Fruit fly (Drosophila melanogaster) whole organism, prepupa: Measurements from ENCODE around the gene CG6495.

ENCODE experiments used
- Blimp-1 ChIP-seq: fragments of 200-800 bp; sonication (Bioruptor generic); optimal IDR thresholded peaks from 3 replicates; lab custom pipeline; 2017; ENCODE audit warnings: missing biosample characterization, missing genetic modification characterization, mild to moderate bottlenecking, moderate library complexity, missing genetic modification reagents
- CG10631 ChIP-seq: fragments of 200-800 bp; sonication (Bioruptor generic); optimal IDR thresholded peaks from 2 replicates; lab custom pipeline; 2016; ENCODE audit warnings: missing biosample characterization, missing genetic modification characterization
- CG10669 ChIP-seq: fragments of 200-800 bp; sonication (Bioruptor generic); optimal IDR thresholded peaks from 3 replicates; lab custom pipeline; 2018; ENCODE audit warnings: missing biosample characterization, mild to moderate bottlenecking, missing genetic modification characterization, moderate library complexity
- CG11294 ChIP-seq: fragments of 200-800 bp; sonication (Bioruptor generic); IDR thresholded peaks from 2 replicates; pipeline ENCODE4 v1.3.6; 2022; ENCODE audit warnings: missing biosample characterization, missing genetic modification characterization
- CG11762 ChIP-seq: fragments of 200-800 bp; sonication (Bioruptor generic); optimal IDR thresholded peaks from 3 replicates; lab custom pipeline; 2016; ENCODE audit warnings: missing biosample characterization, missing genetic modification characterization; ENCODE audit not compliant: insufficient read depth
- CG15336 ChIP-seq: fragments of 200-800 bp; sonication (Bioruptor generic); IDR thresholded peaks from 2 replicates; pipeline ENCODE4 v1.3.6; 2022; ENCODE audit warnings: missing biosample characterization, missing genetic modification characterization
- CG31627 ChIP-seq: fragments of 200-800 bp; sonication (Bioruptor generic); optimal IDR thresholded peaks from 3 replicates; lab custom pipeline; 2016; ENCODE audit warnings: missing biosample characterization, missing genetic modification characterization
- CG32006 ChIP-seq: fragments of 200-800 bp; sonication (Bioruptor generic); optimal IDR thresholded peaks from 3 replicates; lab custom pipeline; 2017; ENCODE audit warnings: missing biosample characterization, mild to moderate bottlenecking, missing genetic modification characterization
- CG3919 ChIP-seq: fragments of 200-800 bp; sonication (Bioruptor generic); optimal IDR thresholded peaks from 3 replicates; lab custom pipeline; 2016; ENCODE audit warnings: missing biosample characterization, missing genetic modification characterization
- CG4318 ChIP-seq: fragments of 200-800 bp; sonication (Bioruptor generic); optimal IDR thresholded peaks from 3 replicates; lab custom pipeline; 2017; ENCODE audit warnings: missing biosample characterization, mild to moderate bottlenecking, missing genetic modification characterization
- CG6163 ChIP-seq: fragments of 200-800 bp; sonication (Bioruptor generic); IDR thresholded peaks from 3 replicates; pipeline ENCODE4 v1.3.6; 2022; ENCODE audit warnings: missing biosample characterization, missing genetic modification characterization
- CG6276 ChIP-seq: fragments of 200-800 bp; sonication (Bioruptor generic); optimal IDR thresholded peaks from 2 replicates; lab custom pipeline; 2017; ENCODE audit warnings: missing biosample characterization, mild to moderate bottlenecking, missing genetic modification characterization
- CG6792 ChIP-seq: fragments of 200-800 bp; sonication (Bioruptor generic); optimal IDR thresholded peaks from 3 replicates; lab custom pipeline; 2016; ENCODE audit warnings: missing biosample characterization, missing genetic modification characterization
- CG6808 ChIP-seq: fragments of 200-800 bp; sonication (Bioruptor generic); optimal IDR thresholded peaks from 3 replicates; lab custom pipeline; 2017; ENCODE audit warnings: missing biosample characterization, missing genetic modification characterization, mild to moderate bottlenecking, moderate library complexity, missing genetic modification reagents
- CG7368 ChIP-seq: fragments of 200-800 bp; sonication (Bioruptor generic); optimal IDR thresholded peaks from 3 replicates; lab custom pipeline; 2016; ENCODE audit warnings: missing biosample characterization, missing genetic modification characterization
- CG8119 ChIP-seq: fragments of 200-800 bp; sonication (Bioruptor generic); IDR thresholded peaks from 3 replicates; pipeline ENCODE4 v1.3.6; 2022; ENCODE audit warnings: missing biosample characterization, missing genetic modification characterization
- CG8319 ChIP-seq: fragments of 200-800 bp; sonication (Bioruptor generic); optimal IDR thresholded peaks from 3 replicates; lab custom pipeline; 2016; ENCODE audit warnings: missing biosample characterization, missing genetic modification characterization
- CG8632 ChIP-seq: fragments of 200-800 bp; sonication (Bioruptor generic); optimal IDR thresholded peaks from 3 replicates; lab custom pipeline; 2016; ENCODE audit warnings: missing biosample characterization, missing genetic modification characterization
- Eip78C ChIP-seq: fragments of 200-800 bp; sonication (Bioruptor generic); peaks from one replicate; lab custom pipeline; 2016; ENCODE audit warnings: missing biosample characterization, missing genetic modification characterization
- Eip93F ChIP-seq: fragments of 200-800 bp; sonication (Bioruptor generic); optimal IDR thresholded peaks from 2 replicates; lab custom pipeline; 2016; ENCODE audit warnings: missing biosample characterization, mild to moderate bottlenecking, missing genetic modification characterization
- Ets21C ChIP-seq: fragments of 200-800 bp; sonication (Bioruptor generic); optimal IDR thresholded peaks from 3 replicates; lab custom pipeline; 2016; ENCODE audit warnings: missing biosample characterization, missing genetic modification characterization
- Gug ChIP-seq: fragments of 200-800 bp; sonication (Bioruptor generic); IDR thresholded peaks from 2 replicates; pipeline ENCODE4 v1.3.6; 2022; ENCODE audit warnings: missing biosample characterization, missing genetic modification characterization
- Hr38 ChIP-seq: sonication (Bioruptor generic); optimal IDR thresholded peaks from 2 replicates; lab custom pipeline; 2016; ENCODE audit warnings: missing biosample characterization, missing genetic modification characterization
- Hr39 ChIP-seq: fragments of 200-800 bp; sonication (Bioruptor generic); optimal IDR thresholded peaks from 2 replicates; lab custom pipeline; 2016; ENCODE audit warnings: missing biosample characterization, missing genetic modification characterization
- Hr4 ChIP-seq: fragments of 200-800 bp; sonication (Bioruptor generic); optimal IDR thresholded peaks from 3 replicates; lab custom pipeline; 2016; ENCODE audit warnings: missing biosample characterization, missing genetic modification characterization
- Lpt ChIP-seq: fragments of 200-800 bp; sonication (Bioruptor generic); optimal IDR thresholded peaks from 3 replicates; lab custom pipeline; 2016; ENCODE audit warnings: missing biosample characterization, missing genetic modification characterization
- Met ChIP-seq: fragments of 200-800 bp; sonication (Bioruptor generic); optimal IDR thresholded peaks from 3 replicates; lab custom pipeline; 2016; ENCODE audit warnings: missing biosample characterization, missing genetic modification characterization
- OdsH ChIP-seq: fragments of 200-800 bp; sonication (Bioruptor generic); optimal IDR thresholded peaks from 3 replicates; lab custom pipeline; 2016; ENCODE audit warnings: missing biosample characterization, missing genetic modification characterization
- Sox102F ChIP-seq: fragments of 200-800 bp; sonication (Bioruptor generic); optimal IDR thresholded peaks from 2 replicates; lab custom pipeline; 2016; ENCODE audit warnings: missing biosample characterization, mild to moderate bottlenecking, missing genetic modification characterization
- Sox14 ChIP-seq: fragments of 200-800 bp; sonication (Bioruptor generic); optimal IDR thresholded peaks from 3 replicates; lab custom pipeline; 2016; ENCODE audit warnings: missing biosample characterization, missing genetic modification characterization
- acj6 ChIP-seq: fragments of 200-800 bp; sonication (Bioruptor generic); optimal IDR thresholded peaks from 3 replicates; lab custom pipeline; 2016; ENCODE audit warnings: missing biosample characterization, missing genetic modification characterization
- cyc ChIP-seq: fragments of 200-800 bp; sonication (Bioruptor generic); optimal IDR thresholded peaks from 3 replicates; lab custom pipeline; 2016; ENCODE audit warnings: missing biosample characterization, missing genetic modification characterization
- dsx ChIP-seq: fragments of 200-800 bp; optimal IDR thresholded peaks from 3 replicates; lab custom pipeline; 2019; ENCODE audit warnings: missing biosample characterization, mild to moderate bottlenecking, missing genetic modification characterization, moderate library complexity; ENCODE audit not compliant: poor library complexity, severe bottlenecking
- eg ChIP-seq: fragments of 200-800 bp; sonication (Bioruptor generic); IDR thresholded peaks from 3 replicates; pipeline ENCODE4 v1.3.6; 2022; ENCODE audit warnings: missing biosample characterization, missing genetic modification characterization
- esn ChIP-seq: fragments of 200-800 bp; sonication (Bioruptor generic); optimal IDR thresholded peaks from 2 replicates; lab custom pipeline; 2016; ENCODE audit warnings: missing biosample characterization, mild to moderate bottlenecking, missing genetic modification characterization, moderate library complexity
- fd85E ChIP-seq: fragments of 200-800 bp; sonication (Bioruptor generic); optimal IDR thresholded peaks from 3 replicates; lab custom pipeline; 2016; ENCODE audit warnings: missing biosample characterization, missing genetic modification characterization
- fkh ChIP-seq: fragments of 200-800 bp; sonication (Bioruptor generic); optimal IDR thresholded peaks from 3 replicates; lab custom pipeline; 2017; ENCODE audit warnings: missing biosample characterization, mild to moderate bottlenecking, missing genetic modification characterization, moderate library complexity
- lz ChIP-seq: fragments of 200-800 bp; sonication (Bioruptor generic); optimal IDR thresholded peaks from 3 replicates; lab custom pipeline; 2016; ENCODE audit warnings: missing biosample characterization, missing genetic modification characterization
- net ChIP-seq: fragments of 200-800 bp; sonication (Bioruptor generic); optimal IDR thresholded peaks from 3 replicates; lab custom pipeline; 2016; ENCODE audit warnings: missing biosample characterization, missing genetic modification characterization
- salr ChIP-seq, 2 experiments: fragments of 200-800 bp; sonication (Bioruptor generic); optimal IDR thresholded peaks; 3 replicates each; lab custom pipeline; 2016 to 2018; ENCODE audit warnings: missing biosample characterization in 2 of 2, missing genetic modification characterization in 2 of 2, mild to moderate bottlenecking in 1 of 2
- svp ChIP-seq: fragments of 200-800 bp; sonication (Bioruptor generic); peaks from one replicate; lab custom pipeline; 2016; ENCODE audit warnings: missing biosample characterization, missing genetic modification characterization
- topi ChIP-seq: fragments of 200-800 bp; sonication (Bioruptor generic); optimal IDR thresholded peaks from 3 replicates; lab custom pipeline; 2016; ENCODE audit warnings: missing biosample characterization, missing genetic modification characterization

Gene CG6495

DNA sequence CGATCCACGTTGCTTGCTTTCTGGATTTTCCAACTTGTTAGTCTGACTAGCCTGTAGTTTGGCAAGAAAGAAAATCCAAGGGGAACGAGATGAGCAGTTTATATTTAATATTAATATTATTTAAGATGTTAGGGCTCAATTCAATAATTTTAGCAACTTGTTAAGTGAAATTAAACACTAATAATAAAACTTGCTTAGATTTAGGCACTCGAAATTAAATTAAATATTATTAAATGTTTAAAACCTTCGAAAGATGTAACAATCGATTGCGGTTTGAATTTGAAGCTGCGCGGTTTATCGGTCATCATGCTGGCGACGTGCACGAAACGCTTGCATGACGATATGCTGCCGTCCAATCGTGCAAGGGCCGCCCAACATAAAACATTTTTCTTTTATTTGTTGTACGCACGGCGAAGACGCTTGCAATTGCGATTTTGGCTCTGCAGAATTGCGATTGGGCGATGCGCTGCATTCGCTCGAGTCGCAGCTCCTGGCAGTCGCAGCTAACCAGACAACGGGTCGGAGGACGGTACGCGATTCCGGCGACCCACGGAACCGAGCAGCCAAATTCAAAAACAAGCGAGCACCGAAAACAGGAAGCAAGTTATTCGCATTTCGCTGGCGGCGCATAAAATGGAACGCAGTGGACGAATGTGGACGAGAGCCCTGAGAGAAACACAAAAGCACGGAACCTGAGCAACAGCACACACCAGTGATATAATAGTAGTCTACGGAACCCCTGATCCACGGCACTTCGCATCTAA lies 23.7 kb upstream of the CG6495 start, which contains the start of the genes Vha16-5 and CG12299 (continued):
- TF ChIP-seq CG8119 (0 out of 3 replicates have a peak, but pooled peaks have one; percentile 12), salr (GFP tag; optimal IDR thresholded peaks at IDR 0.05; lab: Kevin White, UChicago) (no peak), CG10669 (no peak), esn (GFP tag; lab: Kevin White, UChicago) (peak; percentile 82), OdsH (GFP tag; lab: Kevin White, UChicago) (no peak), cyc (GFP tag; lab: Kevin White, UChicago) (peak; percentile 70), Eip78C (GFP tag; lab: Kevin White, UChicago) (peak; percentile 85), fkh (GFP tag; lab: Kevin White, UChicago) (peak; percentile 77), Lpt (GFP tag; lab: Kevin White, UChicago) (no peak)
- TF ChIP-seq, all 60 proteins: peak for 23

DNA sequence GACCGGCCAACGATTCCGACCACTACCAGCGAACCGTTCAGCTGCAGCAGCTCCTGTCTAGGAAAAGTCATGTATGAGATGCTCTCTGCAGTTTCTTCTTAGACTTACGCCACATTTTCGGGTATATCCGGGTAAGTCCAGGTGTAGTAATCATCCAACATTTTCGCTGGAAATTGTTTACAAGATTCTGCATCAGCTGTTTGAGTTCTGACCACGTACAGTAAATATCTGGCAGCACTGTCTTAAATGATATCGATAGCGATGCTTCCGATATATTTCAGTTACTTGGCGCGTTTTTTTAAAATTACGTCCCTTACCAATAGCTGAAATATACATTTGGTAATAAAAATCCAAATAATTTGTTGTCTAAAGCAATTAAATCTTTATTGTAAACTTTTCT lies 17.2 kb upstream of the CG6495 start, which contains the start of gene CG6729:
Gene CG6729 (minus strand): TSS at position 222 of the 400 bp plus-strand sequence.
- no peak for TF ChIP-seq topi
- no peak for TF ChIP-seq acj6 (GFP tag; lab: Kevin White, UChicago)
- TF ChIP-seq Hr39 (GFP tag; lab: Kevin White, UChicago), result no peak
- TF ChIP-seq Lpt (GFP tag; lab: Kevin White, UChicago), result no peak
- no peak for TF ChIP-seq CG8632 (GFP tag; lab: Kevin White, UChicago)
- no peak for TF ChIP-seq fd85E (GFP tag; lab: Kevin White, UChicago)
- TF ChIP-seq CG11762 (GFP tag; lab: Kevin White, UChicago), result no peak
- no peak for TF ChIP-seq Hr4 (GFP tag; lab: Kevin White, UChicago)
- no peak for TF ChIP-seq cyc (GFP tag; lab: Kevin White, UChicago)
- no peak for TF ChIP-seq CG15336 (GFP tag; lab: Robert Waterston, UW)
- TF ChIP-seq CG10669, result no peak
- TF ChIP-seq dsx (GFP tag; lab: Kevin White, UChicago), result no peak
- no peak for TF ChIP-seq CG6792 (GFP tag; lab: Kevin White, UChicago)
- TF ChIP-seq Sox14, result no peak
- TF ChIP-seq OdsH (GFP tag; lab: Kevin White, UChicago), result no peak
- no peak for TF ChIP-seq CG31627 (GFP tag; lab: Kevin White, UChicago)

DNA sequence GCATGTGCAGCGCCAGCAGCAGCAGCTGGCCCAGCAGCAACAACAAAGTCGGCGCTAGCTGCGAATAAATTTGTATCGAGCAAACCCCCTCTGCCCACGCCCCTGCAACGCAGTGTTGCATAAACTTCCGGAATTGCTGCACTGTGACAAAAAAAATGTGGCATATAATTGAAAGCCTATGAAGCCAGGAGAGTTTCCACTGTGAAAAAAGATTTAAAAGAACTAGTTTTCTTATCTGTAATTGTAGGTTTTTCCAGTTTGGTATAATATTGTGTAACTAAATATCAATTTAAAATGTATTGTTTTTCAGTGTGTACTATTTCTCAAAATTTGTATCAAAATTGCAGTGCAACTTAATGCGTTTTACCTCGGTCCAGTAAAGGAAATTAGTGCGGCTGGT lies 12.7 kb upstream of the CG6495 start:
- peak; percentile 47 for TF ChIP-seq CG6276 (GFP tag; lab: Kevin White, UChicago)
- TF ChIP-seq acj6 (GFP tag; lab: Kevin White, UChicago), result peak; percentile 41
- TF ChIP-seq Blimp-1 (GFP tag; lab: Kevin White, UChicago), result no peak
- no peak for TF ChIP-seq Sox102F (GFP tag; lab: Kevin White, UChicago)
- peak; percentile 62 for TF ChIP-seq CG32006 (GFP tag; lab: Kevin White, UChicago)
- no peak for TF ChIP-seq CG7368 (GFP tag; lab: Kevin White, UChicago)
- peak; percentile 80 for TF ChIP-seq Eip78C (GFP tag; lab: Kevin White, UChicago)
- TF ChIP-seq svp, result peak; percentile 66
- no peak for TF ChIP-seq Met (GFP tag; lab: Kevin White, UChicago)
- TF ChIP-seq salr (GFP tag; optimal IDR thresholded peaks at IDR 0.05; lab: Kevin White, UChicago), result peak in 1 of 2 experiments; percentile 39
- TF ChIP-seq Hr38 (GFP tag; lab: Kevin White, UChicago), result no peak
- TF ChIP-seq CG3919 (GFP tag; lab: Kevin White, UChicago), result peak; percentile 48
- peak; percentile 76 for TF ChIP-seq Hr4 (GFP tag; lab: Kevin White, UChicago)
- TF ChIP-seq CG11294 (GFP tag; lab: Robert Waterston, UW), result 0 out of 2 replicates have a peak, but pooled peaks have one; percentile 9
- TF ChIP-seq Eip93F (GFP tag; lab: Kevin White, UChicago), result no peak
- peak; percentile 7 for TF ChIP-seq CG31627 (GFP tag; lab: Kevin White, UChicago)
- TF ChIP-seq Lpt (GFP tag; lab: Kevin White, UChicago), result peak; percentile 35
- TF ChIP-seq Sox14, result no peak
- peak; percentile 56 for TF ChIP-seq net (GFP tag; lab: Kevin White, UChicago)
- TF ChIP-seq CG6808, result no peak
- peak; percentile 22 for TF ChIP-seq CG11762 (GFP tag; lab: Kevin White, UChicago)
- no peak for TF ChIP-seq esn (GFP tag; lab: Kevin White, UChicago)
- peak; percentile 65; the same call in 1 of the 3 replicates for TF ChIP-seq CG6163 (GFP tag; lab: Robert Waterston, UW)
- TF ChIP-seq cyc (GFP tag; lab: Kevin White, UChicago), result peak; percentile 21
- no peak for TF ChIP-seq CG10631 (GFP tag; lab: Kevin White, UChicago)
- peak; percentile 60; the same call in 2 of the 3 replicates for TF ChIP-seq CG8119
- peak; percentile 76 for TF ChIP-seq CG15336 (GFP tag; lab: Robert Waterston, UW)
- TF ChIP-seq eg (GFP tag; lab: Robert Waterston, UW), result peak; percentile 80
- peak; percentile 39 for TF ChIP-seq Gug (GFP tag; lab: Robert Waterston, UW)
- no peak for TF ChIP-seq CG8319
- TF ChIP-seq CG4318 (GFP tag; lab: Kevin White, UChicago), result no peak
- TF ChIP-seq Ets21C, result no peak
- peak; percentile 10 for TF ChIP-seq Hr39 (GFP tag; lab: Kevin White, UChicago)
- peak; percentile 7 for TF ChIP-seq lz
